Worm (Caenorhabditis elegans): ENCODE results near the gene C46C2.3.
"Not testable (repeated sequence)": the region's sequence is repeated elsewhere in the genome, so short reads cannot be mapped to it uniquely, and the experiment has no call there.

The C46C2.3 gene

DNA sequence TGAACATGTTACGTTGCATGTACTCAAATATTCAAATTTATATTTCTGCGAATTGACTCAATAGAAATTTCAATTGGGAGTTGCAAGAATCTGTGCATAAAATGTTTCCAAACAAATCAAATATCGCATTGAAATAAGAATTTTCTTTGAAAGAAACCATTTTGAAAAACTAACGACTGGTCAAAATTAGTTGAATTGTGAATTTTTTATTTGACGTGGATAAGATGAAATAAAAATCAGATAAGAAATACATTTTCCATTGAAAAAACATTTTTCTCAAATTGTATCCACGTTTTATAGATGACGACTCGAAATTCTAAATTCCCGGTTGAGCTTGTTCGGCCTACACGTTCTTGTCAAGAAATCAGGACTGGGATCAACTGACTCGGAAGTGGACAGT, at the start of gene C46C2.3:
Gene C46C2.3 (plus strand): TSS at position 301 of the 400 bp plus-strand sequence.
- TF ChIP-seq dao-5 (tag; optimal IDR thresholded peaks at IDR 0.05) (no peak), W03F9.2 (tag; optimal IDR thresholded peaks at IDR 0.05) (no peak), him-1 (tag; optimal IDR thresholded peaks at IDR 0.05) (no peak)

- TF ChIP-seq dao-5 (tag; optimal IDR thresholded peaks at IDR 0.05) = no peak
- TF ChIP-seq W03F9.2 (tag; optimal IDR thresholded peaks at IDR 0.05) = no peak
- TF ChIP-seq him-1 (tag; optimal IDR thresholded peaks at IDR 0.05) = no peak
These were observed 40.4 kb upstream of the C46C2.3 start, which contains the start of gene C07C7.1 for ce11 chrIV:9184547-9184946. Gene C07C7.1, plus strand, starts transcription at chrIV:9184847.

DNA sequence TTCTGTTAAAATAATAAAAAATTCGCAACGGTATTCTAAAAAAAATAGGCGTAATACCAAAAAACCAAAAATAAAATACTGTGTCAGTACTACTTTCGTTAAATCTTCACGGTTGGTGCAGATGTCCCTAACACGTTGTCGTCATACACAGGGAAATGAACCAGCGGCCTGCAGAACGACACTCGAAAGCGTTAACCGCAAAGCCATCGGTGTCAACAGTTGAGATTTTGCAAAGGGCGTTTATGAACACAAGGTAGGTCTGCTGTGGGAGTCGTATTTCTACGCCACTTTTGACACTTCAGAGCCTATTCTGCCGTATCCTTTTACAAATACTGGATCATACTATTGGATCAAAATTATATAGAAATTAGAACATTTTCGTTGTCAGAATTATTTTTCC, 33.7 kb upstream of the C46C2.3 start:
- peak; percentile 33 for TF ChIP-seq W03F9.2 (tag; optimal IDR thresholded peaks at IDR 0.05)
- TF ChIP-seq him-1 (tag; optimal IDR thresholded peaks at IDR 0.05) = peak; percentile 69
- TF ChIP-seq dao-5 (tag; optimal IDR thresholded peaks at IDR 0.05) = peak; percentile 74

DNA sequence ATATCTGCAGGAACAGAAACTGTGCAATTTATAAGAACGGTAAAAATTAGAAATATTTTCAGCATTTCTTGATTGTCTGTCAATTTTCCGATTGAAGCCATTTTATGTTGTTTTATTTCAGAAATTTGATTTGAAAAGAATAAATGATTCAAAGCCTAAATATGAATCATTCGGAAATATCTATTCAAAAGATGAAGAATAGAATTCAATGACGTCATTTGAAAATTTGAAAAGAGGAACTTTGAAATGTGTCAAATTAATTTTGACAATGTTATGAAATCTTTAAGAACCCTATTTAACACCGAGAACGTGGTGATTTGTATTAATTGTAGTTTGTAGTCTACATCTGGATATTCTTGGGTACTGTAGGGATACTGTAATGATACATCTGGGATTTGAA, 32.4 kb upstream of the C46C2.3 start, which contains the start of gene C46C2.5:
Gene C46C2.5 (minus strand): TSS at position 101 of the 400 bp plus-strand sequence.
- TF ChIP-seq dao-5 (tag; optimal IDR thresholded peaks at IDR 0.05) = no peak

DNA sequence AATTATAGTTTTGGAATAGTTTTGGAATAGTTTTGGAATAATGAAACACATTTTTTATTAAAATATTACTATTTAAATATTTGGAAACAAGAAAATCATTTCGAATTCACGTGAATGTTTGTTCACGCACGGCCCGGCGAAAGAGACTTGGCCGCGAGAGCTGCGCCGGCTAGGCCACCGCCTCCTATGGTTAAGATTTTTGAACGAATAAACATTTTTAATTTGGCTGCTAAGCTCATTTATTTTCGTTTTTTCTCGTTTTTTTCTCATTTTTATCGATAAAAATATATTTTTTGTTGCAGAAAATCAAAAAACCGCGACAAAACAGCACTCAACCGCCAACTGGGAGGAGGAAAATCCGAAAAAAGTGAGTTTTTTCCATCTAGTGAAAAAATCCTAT, 30.4 kb upstream of the C46C2.3 start, which contains the start of gene C46C2.7:
Gene C46C2.7 (plus strand): TSS at position 301 of the 400 bp plus-strand sequence.
- TF ChIP-seq W03F9.2, dao-5, him-1 (tag; optimal IDR thresholded peaks at IDR 0.05): not testable (repeated sequence)

DNA sequence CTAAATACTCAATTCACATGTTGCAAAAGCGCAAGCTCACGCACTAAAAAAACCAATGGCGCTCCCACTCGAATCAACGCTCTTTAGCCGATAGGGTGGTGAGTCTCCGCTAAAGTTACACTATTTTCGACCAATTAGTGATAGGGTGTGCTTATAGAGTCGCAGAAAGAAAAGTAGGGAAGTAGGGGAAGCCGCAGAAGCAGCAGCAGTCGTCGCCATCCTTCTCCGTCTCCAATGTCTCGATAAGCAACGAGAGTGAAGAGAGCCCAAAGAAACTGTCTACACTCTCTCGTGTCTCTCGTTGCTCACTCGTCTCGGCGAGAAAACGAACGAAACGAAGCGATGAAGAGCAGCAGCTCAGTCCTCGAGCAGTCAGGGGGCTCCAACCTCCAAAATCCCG, 28.2 kb upstream of the C46C2.3 start:
- TF ChIP-seq him-1 (tag; optimal IDR thresholded peaks at IDR 0.05) (peak; percentile 48), dao-5 (tag; optimal IDR thresholded peaks at IDR 0.05) (no peak), W03F9.2 (tag; optimal IDR thresholded peaks at IDR 0.05) (peak; percentile 16)

- TF ChIP-seq him-1 (tag; optimal IDR thresholded peaks at IDR 0.05) = no peak
- peak; percentile 11 for TF ChIP-seq W03F9.2 (tag; optimal IDR thresholded peaks at IDR 0.05)
- TF ChIP-seq dao-5 (tag; optimal IDR thresholded peaks at IDR 0.05) = no peak
These were observed 26.8 kb upstream of the C46C2.3 start for ce11 chrIV:9198136-9198535.

- TF ChIP-seq W03F9.2 (tag; optimal IDR thresholded peaks at IDR 0.05) (no peak), dao-5 (tag; optimal IDR thresholded peaks at IDR 0.05) (no peak), him-1 (tag; optimal IDR thresholded peaks at IDR 0.05) (no peak)
These were observed 25.6 kb upstream of the C46C2.3 start for ce11 chrIV:9199148-9199938.

- TF ChIP-seq W03F9.2 (tag; optimal IDR thresholded peaks at IDR 0.05) (no peak), him-1 (tag; optimal IDR thresholded peaks at IDR 0.05) (no peak), dao-5 (tag; optimal IDR thresholded peaks at IDR 0.05) (no peak)
These were observed 25.1 kb upstream of the C46C2.3 start, which contains the start of gene wnk-1 for ce11 chrIV:9199939-9200202. Gene wnk-1, plus strand, starts transcription at chrIV:9200103.

DNA sequence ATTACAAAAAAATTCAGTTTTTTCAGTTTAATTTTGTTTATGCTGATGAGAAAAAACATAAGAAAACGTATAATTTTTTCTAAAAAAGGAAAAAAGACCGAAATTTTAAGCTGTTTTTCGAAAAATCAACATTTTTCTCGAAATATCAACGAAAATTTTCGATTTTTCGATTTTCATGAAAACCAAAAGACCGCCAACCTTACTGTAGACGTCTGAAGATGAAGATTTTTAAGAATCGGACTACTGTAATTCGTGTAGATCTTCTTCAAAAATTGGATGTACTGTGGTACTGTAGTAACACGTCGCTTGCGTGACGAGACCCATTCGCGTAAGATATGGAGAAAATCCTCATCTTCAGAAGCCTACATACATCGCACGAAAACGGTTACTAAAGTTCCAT, 14.1 kb upstream of the C46C2.3 start:
- TF ChIP-seq him-1 (tag; optimal IDR thresholded peaks at IDR 0.05) (no peak), dao-5 (tag; optimal IDR thresholded peaks at IDR 0.05) (no peak), W03F9.2 (tag; optimal IDR thresholded peaks at IDR 0.05) (no peak)

DNA sequence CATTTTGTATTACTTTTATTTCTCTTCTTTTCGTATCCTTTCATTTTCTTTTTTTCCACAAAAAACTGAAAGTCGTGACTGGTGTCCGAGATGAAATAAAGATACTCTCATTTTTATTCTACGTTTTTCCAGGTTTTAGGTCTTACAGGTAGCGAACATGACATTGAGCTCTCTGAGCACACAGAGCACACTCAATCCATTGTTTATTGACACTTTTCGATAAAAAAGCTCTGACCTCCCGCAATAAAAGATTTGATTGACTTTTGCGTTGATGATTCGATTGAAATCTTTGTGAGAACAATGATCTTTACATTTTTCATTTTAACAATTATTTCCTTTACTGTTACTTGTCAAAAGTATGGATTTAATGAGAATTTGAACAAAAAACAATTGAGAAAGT, 12.8 kb upstream of the C46C2.3 start, which contains the start of gene C46C2.6:
Gene C46C2.6 (plus strand): TSS at position 301 of the 400 bp plus-strand sequence.
- TF ChIP-seq W03F9.2 (tag; optimal IDR thresholded peaks at IDR 0.05) = no peak
- no peak for TF ChIP-seq him-1 (tag; optimal IDR thresholded peaks at IDR 0.05)
- no peak for TF ChIP-seq dao-5 (tag; optimal IDR thresholded peaks at IDR 0.05)

ce11 chrIV:9214823-9215222, 10.1 kb upstream of the C46C2.3 start:
- no peak for TF ChIP-seq W03F9.2 (tag; optimal IDR thresholded peaks at IDR 0.05)
- no peak for TF ChIP-seq him-1 (tag; optimal IDR thresholded peaks at IDR 0.05)
- no peak for TF ChIP-seq dao-5 (tag; optimal IDR thresholded peaks at IDR 0.05)

DNA sequence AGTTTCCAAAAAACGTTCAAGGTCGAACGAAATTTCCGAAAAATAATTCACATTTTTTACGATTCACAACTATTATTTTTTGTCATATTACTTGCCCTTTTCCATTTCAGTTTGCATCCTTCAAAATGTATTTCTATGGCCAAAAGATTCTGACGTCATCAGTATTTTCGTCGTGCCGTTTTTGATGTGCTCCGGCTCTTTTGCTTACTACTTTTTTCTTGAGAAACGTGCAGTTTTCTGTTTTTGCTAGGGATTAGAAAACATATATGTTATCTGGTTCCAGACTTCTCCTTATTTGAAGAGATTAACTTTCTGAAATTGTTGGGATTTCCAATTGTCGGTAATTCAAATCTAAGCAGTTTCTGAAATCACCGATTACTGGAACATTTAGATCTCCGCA, 9.1 kb upstream of the C46C2.3 start:
- TF ChIP-seq him-1 (tag; optimal IDR thresholded peaks at IDR 0.05) = no peak
- TF ChIP-seq dao-5 (tag; optimal IDR thresholded peaks at IDR 0.05) = no peak
- TF ChIP-seq W03F9.2 (tag; optimal IDR thresholded peaks at IDR 0.05) = no peak

- TF ChIP-seq dao-5 (tag; optimal IDR thresholded peaks at IDR 0.05) = no peak
- no peak for TF ChIP-seq him-1 (tag; optimal IDR thresholded peaks at IDR 0.05)
- TF ChIP-seq W03F9.2 (tag; optimal IDR thresholded peaks at IDR 0.05) = no peak
These were observed 8.5 kb upstream of the C46C2.3 start for ce11 chrIV:9216437-9216836.

- TF ChIP-seq W03F9.2 (tag; optimal IDR thresholded peaks at IDR 0.05) = no peak
- no peak for TF ChIP-seq dao-5 (tag; optimal IDR thresholded peaks at IDR 0.05)
- TF ChIP-seq him-1 (tag; optimal IDR thresholded peaks at IDR 0.05) = no peak
These were observed 8.0 kb upstream of the C46C2.3 start for ce11 chrIV:9216956-9217355.

Data from whole organism, L4/young adult.